Fruit fly (Drosophila melanogaster): ENCODE data around the gene CG31259.

Gene CG31259

DNA sequence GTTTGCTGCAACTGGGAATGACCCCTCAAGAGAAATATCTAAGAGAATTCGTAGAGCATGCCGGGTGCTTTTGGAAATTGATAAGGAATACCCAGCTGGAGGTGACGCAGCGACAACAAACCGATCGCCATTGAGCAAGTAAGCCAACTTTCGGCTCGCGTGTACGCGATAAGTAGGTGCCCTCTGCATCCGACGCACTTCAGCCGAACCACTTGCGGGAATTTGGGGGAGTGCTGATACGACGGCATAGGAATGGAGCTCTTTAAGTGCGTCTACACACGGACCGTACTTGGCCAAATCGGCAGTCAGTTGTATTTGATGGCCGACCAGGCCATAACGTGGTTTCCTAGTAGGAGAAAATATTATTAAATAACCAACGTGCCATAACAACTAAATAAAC is at the start of gene CG31259:
Gene CG31259 (plus strand): TSS at position 277 of the 400 bp plus-strand sequence.
- TF ChIP-seq Dll (optimal IDR thresholded peaks at IDR 0.05): no peak
- TF ChIP-seq usp (GFP tag; optimal IDR thresholded peaks at IDR 0.05): no peak
- no peak for TF ChIP-seq CG8478 (optimal IDR thresholded peaks at IDR 0.05)
- no peak for TF ChIP-seq psq (optimal IDR thresholded peaks at IDR 0.05)
- no peak for TF ChIP-seq EcR (GFP tag; optimal IDR thresholded peaks at IDR 0.05)
- TF ChIP-seq pan (optimal IDR thresholded peaks at IDR 0.05): no peak

DNA sequence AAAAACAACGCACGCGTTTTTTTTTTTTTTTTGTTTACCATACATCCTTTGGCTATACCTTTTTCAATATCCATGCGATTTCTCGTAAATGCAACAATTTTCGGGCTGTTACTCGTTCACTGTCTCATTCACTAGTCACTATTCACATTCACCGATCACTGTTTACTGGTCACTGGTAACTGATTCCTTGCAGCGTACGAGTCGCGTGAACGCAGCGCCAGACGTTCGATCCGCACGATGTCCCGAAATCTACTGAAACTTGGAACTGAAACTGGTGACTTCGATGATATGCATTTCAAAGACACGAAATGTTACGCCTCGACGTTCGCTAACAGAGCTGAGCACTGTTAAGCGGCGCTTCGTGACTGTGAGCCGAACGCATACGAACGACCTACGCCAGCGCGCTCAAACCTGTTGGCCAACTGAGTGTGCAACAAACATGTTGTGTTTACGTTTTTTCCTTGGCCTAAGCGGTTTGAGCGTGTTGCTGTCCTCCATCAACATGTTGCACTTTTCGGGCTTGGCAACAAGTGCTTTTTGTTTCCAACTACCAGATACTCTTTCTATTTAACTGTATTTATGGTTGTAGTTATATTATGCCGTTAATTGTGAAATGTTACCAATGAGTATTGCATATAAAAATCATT is 46.3 kb upstream of the CG31259 start, which contains the start of gene CG45263:
Gene CG45263 (minus strand): TSS at position 257 of the 647 bp plus-strand sequence.
- TF ChIP-seq pan (optimal IDR thresholded peaks at IDR 0.05): no peak
- no peak for TF ChIP-seq CG8478 (optimal IDR thresholded peaks at IDR 0.05)
- no peak for TF ChIP-seq usp (GFP tag; optimal IDR thresholded peaks at IDR 0.05)
- no peak for TF ChIP-seq psq (optimal IDR thresholded peaks at IDR 0.05)
- TF ChIP-seq Dll (optimal IDR thresholded peaks at IDR 0.05): no peak
- TF ChIP-seq EcR (GFP tag; optimal IDR thresholded peaks at IDR 0.05): no peak

DNA sequence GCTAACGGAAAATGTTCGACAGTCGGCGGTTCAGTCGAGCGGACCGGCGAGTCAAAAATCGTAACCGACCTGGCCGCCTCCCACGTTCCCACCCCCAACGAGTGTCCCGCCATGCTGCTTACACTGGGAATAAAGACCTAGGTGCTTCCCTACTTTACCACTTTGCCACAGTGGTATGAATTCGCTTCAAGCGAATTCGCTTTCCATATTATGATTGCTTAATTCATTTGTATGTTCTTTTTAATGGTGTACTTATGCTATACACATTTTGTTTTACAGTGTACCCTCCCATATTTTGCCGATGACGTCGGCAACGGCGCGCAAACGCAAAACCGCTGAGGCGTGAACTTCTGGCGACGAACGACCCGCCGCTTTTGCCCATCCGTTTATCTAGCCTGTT is 40.9 kb upstream of the CG31259 start:
- no peak for TF ChIP-seq pan (optimal IDR thresholded peaks at IDR 0.05)
- no peak for TF ChIP-seq usp (GFP tag; optimal IDR thresholded peaks at IDR 0.05)
- TF ChIP-seq Dll (optimal IDR thresholded peaks at IDR 0.05): no peak
- no peak for TF ChIP-seq CG8478 (optimal IDR thresholded peaks at IDR 0.05)
- no peak for TF ChIP-seq psq (optimal IDR thresholded peaks at IDR 0.05)
- TF ChIP-seq EcR (GFP tag; optimal IDR thresholded peaks at IDR 0.05): no peak

DNA sequence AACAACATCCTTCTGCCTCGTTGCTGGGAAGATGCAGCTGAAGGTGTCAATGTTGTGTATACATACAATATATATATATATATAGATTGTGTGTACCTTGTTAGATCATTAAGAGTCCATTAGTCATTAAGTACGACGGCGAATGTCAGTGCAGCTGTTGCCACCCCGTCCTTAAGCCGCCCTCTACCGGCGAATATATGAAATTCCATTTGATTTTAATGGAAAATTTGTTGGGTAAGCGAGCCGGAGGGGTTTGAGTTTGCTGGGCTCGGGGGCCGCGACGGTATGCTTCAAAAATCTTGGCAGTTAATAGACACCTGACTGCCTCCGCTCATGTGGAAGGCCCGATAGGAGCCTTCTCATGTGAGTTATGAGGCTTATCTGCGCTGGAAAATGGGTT is 39.2 kb upstream of the CG31259 start:
- TF ChIP-seq pan (optimal IDR thresholded peaks at IDR 0.05) (no peak), usp (GFP tag; optimal IDR thresholded peaks at IDR 0.05) (no peak), Dll (optimal IDR thresholded peaks at IDR 0.05) (no peak), psq (optimal IDR thresholded peaks at IDR 0.05) (no peak), EcR (GFP tag; optimal IDR thresholded peaks at IDR 0.05) (no peak)

DNA sequence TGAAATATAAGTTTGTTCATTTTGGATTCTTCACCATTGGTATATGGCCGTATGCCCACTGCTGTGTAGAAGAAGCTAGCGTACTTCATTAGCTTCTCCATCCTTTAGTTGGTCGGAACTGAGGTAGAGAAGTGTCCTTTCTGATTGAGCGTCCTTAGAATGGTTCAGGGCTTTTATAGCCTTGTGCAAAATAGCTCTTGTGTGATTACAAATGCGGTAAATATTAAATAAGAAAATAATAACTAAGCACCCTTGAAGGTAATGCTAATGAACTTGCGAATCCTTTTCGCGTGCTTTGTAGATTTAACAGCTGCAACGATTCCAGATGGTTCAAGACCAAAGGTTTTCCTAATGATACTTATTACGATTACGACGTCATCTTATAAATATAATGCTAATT is 12.5 kb upstream of the CG31259 start, which contains the start of gene Or85b:
Gene Or85b (minus strand): TSS at position 101 of the 400 bp plus-strand sequence.
- TF ChIP-seq Dll (optimal IDR thresholded peaks at IDR 0.05) (no peak), pan (optimal IDR thresholded peaks at IDR 0.05) (no peak), usp (GFP tag; optimal IDR thresholded peaks at IDR 0.05) (no peak), EcR (GFP tag; optimal IDR thresholded peaks at IDR 0.05) (no peak), psq (optimal IDR thresholded peaks at IDR 0.05) (no peak), CG8478 (optimal IDR thresholded peaks at IDR 0.05) (no peak)

DNA sequence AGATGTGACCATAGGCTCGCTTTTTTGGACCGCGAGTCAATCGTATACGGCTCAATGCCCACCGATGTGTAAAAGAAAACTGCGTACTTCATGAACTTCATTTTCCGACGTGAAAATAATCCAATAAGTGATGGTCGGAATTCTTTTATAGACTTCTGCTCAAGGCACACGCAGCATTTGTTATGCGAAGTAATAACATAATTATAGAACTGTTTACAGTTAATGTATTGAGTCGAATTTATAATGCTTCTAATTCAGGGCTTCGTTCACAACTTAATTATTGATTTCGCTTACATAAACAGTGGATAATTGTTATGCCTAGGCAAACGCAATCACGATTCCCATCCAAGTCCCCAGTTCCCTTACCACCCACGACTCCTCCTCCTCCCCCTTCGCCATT is 10.8 kb upstream of the CG31259 start, which contains the start of gene Or85c:
Gene Or85c (minus strand): TSS at position 101 of the 400 bp plus-strand sequence.
- TF ChIP-seq CG8478 (optimal IDR thresholded peaks at IDR 0.05) (no peak), Dll (optimal IDR thresholded peaks at IDR 0.05) (no peak), psq (optimal IDR thresholded peaks at IDR 0.05) (no peak), usp (GFP tag; optimal IDR thresholded peaks at IDR 0.05) (no peak), pan (optimal IDR thresholded peaks at IDR 0.05) (no peak), EcR (GFP tag; optimal IDR thresholded peaks at IDR 0.05) (no peak)

DNA sequence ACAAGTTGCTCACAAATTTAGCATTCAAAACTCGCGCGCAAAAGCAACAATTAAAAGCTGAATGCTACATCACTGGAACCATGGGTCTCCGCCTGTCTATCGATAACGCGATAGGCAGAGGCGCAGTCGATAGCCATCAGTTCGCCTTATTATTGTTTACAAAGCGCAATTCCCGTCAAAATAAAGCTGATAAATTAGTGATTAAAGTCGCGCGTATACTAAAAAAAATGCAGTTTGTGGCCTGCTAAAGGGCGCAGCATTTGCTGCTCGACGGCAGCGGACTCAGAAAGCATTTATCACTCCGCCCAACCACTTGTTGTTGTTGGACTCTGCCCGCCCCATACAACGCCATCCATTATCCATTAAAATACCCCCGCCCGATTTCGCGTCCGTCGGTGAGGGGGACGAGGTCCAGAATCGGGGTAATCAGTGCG is 6.0 kb upstream of the CG31259 start, which contains the start of gene CG11737:
Gene CG11737 (plus strand): TSS at position 117 of the 434 bp plus-strand sequence.
- TF ChIP-seq pan (optimal IDR thresholded peaks at IDR 0.05) (peak; percentile 29), psq (optimal IDR thresholded peaks at IDR 0.05) (no peak), Dll (optimal IDR thresholded peaks at IDR 0.05) (peak; percentile 36)

DNA sequence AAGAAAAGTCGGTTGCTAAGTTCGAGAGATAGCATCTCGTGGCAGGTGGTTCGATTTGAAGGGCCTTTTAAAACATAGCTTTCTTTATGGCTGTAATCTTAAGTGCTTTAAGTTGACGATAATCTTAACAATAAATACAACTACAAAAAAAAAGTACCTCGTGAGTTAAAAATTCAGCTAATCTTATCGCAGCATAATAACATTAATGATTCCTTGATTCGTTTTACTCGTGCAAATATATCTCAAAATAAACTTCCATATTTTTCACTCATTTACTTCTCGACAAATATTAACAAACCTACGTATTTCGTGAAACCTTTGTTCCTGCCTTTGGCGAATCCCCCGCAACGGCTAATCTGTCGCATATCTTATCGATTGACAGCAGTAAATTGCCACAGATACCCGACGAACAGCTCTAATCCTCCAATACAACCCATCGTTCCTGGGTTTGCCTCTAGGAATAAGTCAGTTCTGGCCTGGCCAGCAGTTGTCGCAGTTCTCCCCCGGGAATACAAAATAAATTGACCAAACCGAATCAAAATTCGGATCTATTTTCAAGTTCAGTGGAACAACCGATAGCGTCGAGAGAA is 5.1 kb upstream of the CG31259 start:
- TF ChIP-seq CG8478 (optimal IDR thresholded peaks at IDR 0.05) (no peak), psq (optimal IDR thresholded peaks at IDR 0.05) (no peak), EcR (GFP tag; optimal IDR thresholded peaks at IDR 0.05) (no peak), pan (optimal IDR thresholded peaks at IDR 0.05) (no peak), usp (GFP tag; optimal IDR thresholded peaks at IDR 0.05) (no peak), Dll (optimal IDR thresholded peaks at IDR 0.05) (no peak)

DNA sequence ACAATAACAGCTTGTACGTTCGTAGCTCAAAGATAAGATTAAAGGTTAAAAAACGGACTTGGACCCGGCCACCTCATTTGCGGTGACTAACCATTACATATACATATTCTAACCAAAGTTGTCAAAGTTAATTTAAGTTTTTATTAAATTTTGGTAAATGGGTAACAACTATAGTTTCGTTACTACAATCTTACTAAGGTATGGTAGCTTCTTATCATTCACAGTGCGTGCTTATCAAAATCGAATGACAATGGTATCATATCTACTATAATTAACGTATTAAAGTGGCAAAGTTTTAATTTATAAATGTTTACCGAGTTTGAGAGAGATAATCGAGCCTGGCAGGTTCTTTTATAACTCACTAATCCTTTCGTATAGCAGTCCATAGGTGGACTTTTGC is 4.6 kb upstream of the CG31259 start:
- TF ChIP-seq Dll (optimal IDR thresholded peaks at IDR 0.05): no peak
- TF ChIP-seq pan (optimal IDR thresholded peaks at IDR 0.05): no peak
- no peak for TF ChIP-seq psq (optimal IDR thresholded peaks at IDR 0.05)
- TF ChIP-seq usp (GFP tag; optimal IDR thresholded peaks at IDR 0.05): no peak
- TF ChIP-seq CG8478 (optimal IDR thresholded peaks at IDR 0.05): no peak
- no peak for TF ChIP-seq EcR (GFP tag; optimal IDR thresholded peaks at IDR 0.05)

DNA sequence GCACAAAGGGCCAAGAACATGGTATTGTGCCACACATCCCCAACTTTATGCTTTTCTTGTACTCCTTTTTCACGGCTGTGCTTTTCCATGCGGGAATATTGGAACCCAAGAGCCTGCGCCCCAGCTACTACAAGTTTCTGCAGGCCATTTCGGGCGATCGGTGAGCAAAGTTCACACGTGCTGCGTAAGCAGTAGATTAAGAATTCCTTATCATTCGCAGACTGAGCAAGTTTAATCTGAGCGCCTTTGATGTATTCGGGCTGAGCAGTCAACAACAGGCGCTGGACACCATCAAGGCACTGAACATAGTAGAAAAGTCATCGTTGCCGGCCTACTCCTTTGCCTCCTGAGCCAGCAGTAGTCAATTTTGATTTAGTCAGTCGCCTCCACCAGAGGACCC is 2.9 kb upstream of the CG31259 start:
- TF ChIP-seq usp (GFP tag; optimal IDR thresholded peaks at IDR 0.05): no peak
- TF ChIP-seq EcR (GFP tag; optimal IDR thresholded peaks at IDR 0.05): no peak

DNA sequence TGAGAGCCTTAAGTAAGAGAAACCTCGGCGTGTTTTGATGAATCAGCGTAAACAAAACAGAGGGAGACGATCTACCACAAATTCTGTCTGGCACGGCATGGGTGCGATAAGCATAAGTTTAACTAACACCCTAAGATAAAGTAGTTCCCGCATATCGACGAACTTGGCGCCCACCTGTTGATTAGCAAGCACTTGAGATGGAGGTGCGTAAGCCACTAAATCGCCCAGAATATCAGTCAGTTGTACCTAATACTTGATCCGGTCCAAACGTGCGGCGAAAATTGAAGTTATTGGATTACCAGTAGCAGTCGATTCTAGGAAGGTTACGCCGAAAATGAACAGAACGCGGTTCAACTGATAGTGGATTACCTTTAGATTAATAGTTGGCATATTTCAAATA is 2.2 kb upstream of the CG31259 start, which contains the start of gene CG31454:
Gene CG31454 (plus strand): TSS at position 160 of the 400 bp plus-strand sequence.
- no peak for TF ChIP-seq pan (optimal IDR thresholded peaks at IDR 0.05)
- TF ChIP-seq Dll (optimal IDR thresholded peaks at IDR 0.05): no peak
- no peak for TF ChIP-seq usp (GFP tag; optimal IDR thresholded peaks at IDR 0.05)
- TF ChIP-seq psq (optimal IDR thresholded peaks at IDR 0.05): no peak
- no peak for TF ChIP-seq EcR (GFP tag; optimal IDR thresholded peaks at IDR 0.05)
- no peak for TF ChIP-seq CG8478 (optimal IDR thresholded peaks at IDR 0.05)

DNA sequence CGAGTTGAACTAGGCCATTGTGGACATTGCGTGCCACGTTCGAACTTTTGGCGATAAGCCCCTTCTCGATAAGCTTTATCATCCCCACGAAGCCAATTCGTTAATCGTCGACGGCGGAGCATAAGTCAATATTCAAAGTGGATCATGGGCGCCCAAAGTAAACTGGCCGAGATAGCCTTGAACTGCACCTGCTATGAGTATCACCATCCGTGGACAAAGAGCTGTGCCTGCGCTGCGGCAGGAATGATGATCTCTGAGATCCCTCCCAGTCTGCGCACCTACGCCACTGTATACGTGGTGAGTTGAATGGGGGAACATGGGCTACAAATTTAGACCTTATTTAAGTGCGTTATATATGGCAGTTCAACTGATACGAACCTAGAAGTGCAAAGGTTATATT is 533 bp downstream of the CG31259 start:
- TF ChIP-seq CG8478 (optimal IDR thresholded peaks at IDR 0.05) (no peak), pan (optimal IDR thresholded peaks at IDR 0.05) (no peak), usp (GFP tag; optimal IDR thresholded peaks at IDR 0.05) (no peak), EcR (GFP tag; optimal IDR thresholded peaks at IDR 0.05) (no peak), Dll (optimal IDR thresholded peaks at IDR 0.05) (no peak), psq (optimal IDR thresholded peaks at IDR 0.05) (no peak)
